Fruit fly (Drosophila melanogaster) whole organism, embryonic: ENCODE measurements around the gene CG6695.
A peak's percentile ranks its signal among the peaks of the same experiment; 100 is the strongest.

Source experiments
- Atf3 ChIP-seq: fragments of 200-800 bp; sonication (Bioruptor generic); optimal IDR thresholded peaks from 3 replicates; lab custom pipeline; 2016; ENCODE audit warnings: missing biosample characterization, missing genetic modification characterization
- CG11456 ChIP-seq: fragments of 200-800 bp; sonication (Bioruptor generic); IDR thresholded peaks from 3 replicates; pipeline ENCODE4 v1.3.6; 2022; ENCODE audit warnings: missing biosample characterization, missing genetic modification characterization
- CG12659 ChIP-seq: fragments of 200-800 bp; sonication (Bioruptor generic); optimal IDR thresholded peaks from 3 replicates; lab custom pipeline; 2017; ENCODE audit warnings: mild to moderate bottlenecking, missing biosample characterization, missing genetic modification reagents, missing genetic modification characterization
- CG12744 ChIP-seq: fragments of 200-800 bp; sonication (Bioruptor generic); optimal IDR thresholded peaks from 2 replicates; lab custom pipeline; 2016; ENCODE audit warnings: missing biosample characterization, missing genetic modification characterization
- CG12942 ChIP-seq: fragments of 200-800 bp; sonication (Bioruptor generic); optimal IDR thresholded peaks from 3 replicates; lab custom pipeline; 2016; ENCODE audit warnings: missing biosample characterization, missing genetic modification characterization
- CG13287 ChIP-seq: fragments of 200-800 bp; sonication (Bioruptor generic); IDR thresholded peaks from 2 replicates; pipeline ENCODE4 v1.3.6; 2022; ENCODE audit warnings: missing biosample characterization, missing genetic modification characterization; ENCODE audit not compliant: partially characterized antibody
- CG13775 ChIP-seq: fragments of 200-800 bp; sonication (Bioruptor generic); optimal IDR thresholded peaks from 3 replicates; lab custom pipeline; 2017; ENCODE audit warnings: missing biosample characterization, mild to moderate bottlenecking, missing genetic modification characterization
- CG14965 ChIP-seq: fragments of 200-800 bp; sonication (Bioruptor generic); optimal IDR thresholded peaks from 2 replicates; lab custom pipeline; 2016; ENCODE audit warnings: missing biosample characterization, missing genetic modification characterization, borderline replicate concordance
- CG2875 ChIP-seq: fragments of 200-800 bp; sonication (Bioruptor generic); optimal IDR thresholded peaks from 2 replicates; lab custom pipeline; 2017; ENCODE audit warnings: missing biosample characterization, mild to moderate bottlenecking, missing genetic modification characterization, missing genetic modification reagents
- CG30020 ChIP-seq: fragments of 200-800 bp; optimal IDR thresholded peaks from 2 replicates; lab custom pipeline; 2019; ENCODE audit warnings: missing biosample characterization, mild to moderate bottlenecking, missing genetic modification characterization, moderate library complexity
- CG3407 ChIP-seq: fragments of 200-800 bp; sonication (Bioruptor generic); optimal IDR thresholded peaks from 2 replicates; lab custom pipeline; 2018; ENCODE audit warnings: missing biosample characterization, mild to moderate bottlenecking, missing genetic modification characterization
- CG34422 ChIP-seq: fragments of 200-800 bp; sonication (Bioruptor generic); IDR thresholded peaks from 3 replicates; pipeline ENCODE4 v1.3.6; 2022; ENCODE audit warnings: missing biosample characterization, missing genetic modification characterization
- CG4404 ChIP-seq: fragments of 200-800 bp; sonication (Bioruptor generic); IDR thresholded peaks from 2 replicates; pipeline ENCODE4 v1.3.6; 2022; ENCODE audit warnings: missing biosample characterization, missing genetic modification characterization
- CG5953 ChIP-seq: fragments of 200-800 bp; sonication (Bioruptor generic); IDR thresholded peaks from 2 replicates; pipeline ENCODE4 v1.3.6; 2022; ENCODE audit warnings: missing biosample characterization, missing genetic modification characterization
- CG6175 ChIP-seq: fragments of 200-800 bp; sonication (Bioruptor generic); IDR thresholded peaks from 3 replicates; pipeline ENCODE4 v1.3.6; 2022; ENCODE audit warnings: missing biosample characterization, missing genetic modification characterization
- CG6689 ChIP-seq: fragments of 200-800 bp; sonication (Bioruptor generic); IDR thresholded peaks from 2 replicates; pipeline ENCODE4 v1.3.6; 2022; ENCODE audit warnings: missing biosample characterization, missing genetic modification characterization
- CG7556 ChIP-seq: fragments of 200-800 bp; sonication (Bioruptor generic); optimal IDR thresholded peaks from 2 replicates; lab custom pipeline; 2017; ENCODE audit warnings: missing biosample characterization, mild to moderate bottlenecking, missing genetic modification characterization
- CG7839 ChIP-seq: fragments of 200-800 bp; sonication (Bioruptor generic); optimal IDR thresholded peaks from 3 replicates; lab custom pipeline; 2018; ENCODE audit warnings: missing biosample characterization, mild to moderate bottlenecking, missing genetic modification characterization, moderate library complexity
- CG7928 ChIP-seq: fragments of 200-800 bp; sonication (Bioruptor generic); optimal IDR thresholded peaks from 2 replicates; lab custom pipeline; 2017; ENCODE audit warnings: missing biosample characterization, mild to moderate bottlenecking, missing genetic modification characterization
- CG9215 ChIP-seq: fragments of 200-800 bp; sonication (Bioruptor generic); IDR thresholded peaks from 2 replicates; pipeline ENCODE4 v1.3.6; 2022; ENCODE audit warnings: missing biosample characterization, missing genetic modification characterization
- Camta ChIP-seq: fragments of 200-800 bp; sonication (Bioruptor generic); optimal IDR thresholded peaks from 2 replicates; lab custom pipeline; 2016; ENCODE audit warnings: missing biosample characterization, missing genetic modification characterization
- Dbx ChIP-seq: fragments of 200-800 bp; sonication (Bioruptor generic); IDR thresholded peaks from 3 replicates; pipeline ENCODE4 v1.3.6; 2022; ENCODE audit warnings: missing biosample characterization, missing genetic modification characterization
- Deaf1 ChIP-seq: fragments of 200-800 bp; optimal IDR thresholded peaks from 3 replicates; lab custom pipeline; 2019; ENCODE audit warnings: missing biosample characterization, mild to moderate bottlenecking, missing genetic modification characterization, moderate library complexity
- Dek ChIP-seq: fragments of 200-800 bp; sonication (Bioruptor generic); optimal IDR thresholded peaks from 3 replicates; lab custom pipeline; 2019; ENCODE audit warnings: missing biosample characterization, mild to moderate bottlenecking, missing genetic modification characterization, moderate library complexity
- Dfd ChIP-seq, 2 experiments: fragments of >200 bp; optimal IDR thresholded peaks; 2 replicates each; lab custom pipeline; 2017; ENCODE audit warnings: missing biosample characterization in 2 of 2, missing genetic modification characterization in 2 of 2
- Doc3 ChIP-seq: fragments of 200-800 bp; sonication (Bioruptor generic); IDR thresholded peaks from 3 replicates; pipeline ENCODE4 v1.3.6; 2022; ENCODE audit warnings: missing biosample characterization, missing genetic modification characterization; ENCODE audit not compliant: partially characterized antibody
- Drgx ChIP-seq: fragments of 200-800 bp; sonication (Bioruptor generic); IDR thresholded peaks from 2 replicates; pipeline ENCODE4 v1.3.6; 2022; ENCODE audit warnings: missing biosample characterization, missing genetic modification characterization
- E2f2 ChIP-seq: fragments of 200-800 bp; sonication (Bioruptor generic); IDR thresholded peaks from 2 replicates; pipeline ENCODE4 v1.3.6; 2022; ENCODE audit warnings: missing biosample characterization, missing genetic modification characterization
- HLH54F ChIP-seq: fragments of 200-800 bp; sonication (Bioruptor generic); optimal IDR thresholded peaks from 3 replicates; lab custom pipeline; 2016; ENCODE audit warnings: missing biosample characterization, missing genetic modification characterization
- Hmx ChIP-seq: fragments of 200-800 bp; sonication (Bioruptor generic); optimal IDR thresholded peaks from 2 replicates; lab custom pipeline; 2016; ENCODE audit warnings: missing biosample characterization, missing genetic modification characterization
- Hr3 ChIP-seq: fragments of 200-800 bp; sonication (Bioruptor generic); optimal IDR thresholded peaks from 3 replicates; lab custom pipeline; 2016; ENCODE audit warnings: missing biosample characterization, missing genetic modification characterization
- Hr51 ChIP-seq, 2 experiments: fragments of 200-800 bp; sonication (Bioruptor generic); optimal IDR thresholded peaks; 2 replicates in 1 of 2; 3 replicates in 1 of 2; lab custom pipeline; 2016 to 2018; ENCODE audit warnings: missing biosample characterization in 2 of 2, missing genetic modification characterization in 2 of 2, mild to moderate bottlenecking in 1 of 2, moderate library complexity in 1 of 2
- Nf-YA ChIP-seq: fragments of 200-800 bp; sonication (Bioruptor generic); IDR thresholded peaks from 2 replicates; pipeline ENCODE4 v1.3.6; 2022; ENCODE audit warnings: missing biosample characterization, missing genetic modification characterization
- NfI ChIP-seq: fragments of 200-800 bp; sonication (Bioruptor generic); optimal IDR thresholded peaks from 3 replicates; lab custom pipeline; 2018; ENCODE audit warnings: missing biosample characterization, mild to moderate bottlenecking, missing genetic modification characterization, moderate library complexity
- Rfx ChIP-seq: fragments of 200-800 bp; sonication (Bioruptor generic); IDR thresholded peaks from 2 replicates; pipeline ENCODE4 v1.3.6; 2022; ENCODE audit warnings: missing biosample characterization, missing genetic modification characterization
- Side ChIP-seq: fragments of 200-800 bp; sonication (Bioruptor generic); optimal IDR thresholded peaks from 2 replicates; lab custom pipeline; 2016; ENCODE audit warnings: missing biosample characterization, missing genetic modification characterization
- amos ChIP-seq: fragments of 200-800 bp; sonication (Bioruptor generic); IDR thresholded peaks from 2 replicates; pipeline ENCODE4 v1.3.6; 2022; ENCODE audit warnings: missing biosample characterization, missing genetic modification characterization; ENCODE audit not compliant: partially characterized antibody
- chn ChIP-seq: fragments of 200-800 bp; sonication (Bioruptor generic); optimal IDR thresholded peaks from 2 replicates; lab custom pipeline; 2016; ENCODE audit warnings: missing biosample characterization, missing genetic modification characterization
- ci ChIP-seq: fragments of 200-800 bp; sonication (Bioruptor generic); IDR thresholded peaks from 3 replicates; pipeline ENCODE4 v1.3.6; 2022; ENCODE audit warnings: missing biosample characterization, missing genetic modification characterization
- dati ChIP-seq: fragments of 200-800 bp; sonication (Bioruptor generic); IDR thresholded peaks from 2 replicates; pipeline ENCODE4 v1.3.6; 2022; ENCODE audit warnings: missing biosample characterization, missing genetic modification characterization
- dm ChIP-seq: fragments of 200-800 bp; sonication (Bioruptor generic); optimal IDR thresholded peaks from 3 replicates; lab custom pipeline; 2016; ENCODE audit warnings: missing biosample characterization, missing genetic modification characterization
- esg ChIP-seq: fragments of 200-800 bp; sonication (Bioruptor generic); conservative IDR thresholded peaks from 2 replicates; pipeline ENCODE4 v1.3.6; 2022; ENCODE audit warnings: missing biosample characterization, missing genetic modification characterization
- grn ChIP-seq: fragments of 200-800 bp; sonication (Bioruptor generic); optimal IDR thresholded peaks from 3 replicates; lab custom pipeline; 2017; ENCODE audit warnings: missing biosample characterization, missing genetic modification characterization
- kni ChIP-seq: fragments of 200-800 bp; sonication (Bioruptor generic); optimal IDR thresholded peaks from 3 replicates; lab custom pipeline; 2017; ENCODE audit warnings: mild to moderate bottlenecking, missing biosample characterization, missing genetic modification reagents, missing genetic modification characterization
- lmd ChIP-seq: fragments of 200-800 bp; sonication (Bioruptor generic); IDR thresholded peaks from 2 replicates; pipeline ENCODE4 v1.3.6; 2022; ENCODE audit warnings: missing biosample characterization, missing genetic modification characterization
- mld ChIP-seq: fragments of 200-800 bp; sonication (Bioruptor generic); IDR thresholded peaks from 3 replicates; pipeline ENCODE4 v1.3.6; 2022; ENCODE audit warnings: missing biosample characterization, missing genetic modification characterization; ENCODE audit not compliant: partially characterized antibody
- pzg ChIP-seq: fragments of 200-800 bp; sonication (Bioruptor generic); optimal IDR thresholded peaks from 3 replicates; lab custom pipeline; 2018; ENCODE audit warnings: missing biosample characterization, mild to moderate bottlenecking, missing genetic modification characterization, moderate library complexity
- schlank ChIP-seq: fragments of 200-800 bp; sonication (Bioruptor generic); optimal IDR thresholded peaks from 2 replicates; lab custom pipeline; 2018; ENCODE audit warnings: missing biosample characterization, mild to moderate bottlenecking, missing genetic modification characterization
- sens-2 ChIP-seq: fragments of 200-800 bp; sonication (Bioruptor generic); IDR thresholded peaks from 2 replicates; pipeline ENCODE4 v1.3.6; 2022; ENCODE audit warnings: missing biosample characterization, missing genetic modification characterization
- sob ChIP-seq: fragments of 200-800 bp; sonication (Bioruptor generic); IDR thresholded peaks from 2 replicates; pipeline ENCODE4 v1.3.6; 2022; ENCODE audit warnings: missing biosample characterization, missing genetic modification characterization

Gene CG6695

DNA sequence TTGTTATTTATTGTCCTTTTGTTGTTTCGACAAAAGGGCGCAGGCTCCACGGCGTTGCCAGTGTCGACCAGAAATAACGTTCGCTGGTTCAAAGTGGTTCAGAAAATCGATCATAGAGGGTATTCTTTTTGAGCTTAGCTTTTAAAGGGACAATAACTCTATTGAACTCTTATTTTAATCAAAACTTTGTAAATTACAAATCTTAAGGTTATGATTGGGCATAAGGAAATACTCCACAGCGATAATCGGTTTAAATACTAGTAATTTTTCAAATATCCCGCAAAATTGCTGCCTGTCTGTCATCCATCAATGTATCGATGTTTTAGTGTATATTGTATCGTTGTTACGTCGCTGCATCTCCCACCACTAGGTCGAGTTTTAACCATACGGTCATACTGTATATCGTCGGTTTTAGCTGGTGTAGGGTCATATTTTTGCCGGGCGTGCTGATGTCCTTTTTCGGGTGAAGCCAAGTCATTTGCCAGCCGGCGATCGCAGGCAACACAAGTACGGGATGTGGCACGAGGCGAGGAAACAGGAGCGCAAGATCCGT, at the start of gene CG6695, which contains the start of gene CG31125 (continued):
- TF ChIP-seq Camta (GFP tag; lab: Kevin White, UChicago) (peak; percentile 62), CG13287 (peak; percentile 88), HLH54F (GFP tag; lab: Kevin White, UChicago) (peak; percentile 60), dm (GFP tag; lab: Kevin White, UChicago) (peak; percentile 68), Rfx (peak; percentile 75), lmd (peak; percentile 43; the same call in 1 of the 2 replicates), CG5953 (GFP tag; lab: Robert Waterston, UW) (no peak), CG4404 (GFP tag; lab: Robert Waterston, UW) (peak; percentile 34; the same call in 1 of the 2 replicates), chn (peak; percentile 72), NfI (GFP tag; lab: Kevin White, UChicago) (peak; percentile 5), CG6689 (GFP tag; lab: Robert Waterston, UW) (peak; percentile 45; the same call in 1 of the 2 replicates), esg (GFP tag; lab: Robert Waterston, UW) (peak; percentile 33; the same call in 1 of the 2 replicates), dati (no peak), Dek (tag; lab: Kevin White, UChicago) (peak; percentile 18), Hmx (GFP tag; lab: Kevin White, UChicago) (no peak), CG3407 (GFP tag; lab: Kevin White, UChicago) (no peak), Deaf1 (tag; lab: Kevin White, UChicago) (no peak), sens-2 (GFP tag; lab: Robert Waterston, UW) (no peak), Dfd (GFP tag; optimal IDR thresholded peaks at IDR 0.05; lab: Kevin White, UChicago) (no peak), Doc3 (peak; percentile 74), schlank (no peak), sob (GFP tag; lab: Robert Waterston, UW) (peak; percentile 56), E2f2 (GFP tag; lab: Robert Waterston, UW) (peak; percentile 92), CG7839 (no peak), mld (0 out of 3 replicates have a peak, but pooled peaks have one; percentile 66), Atf3 (GFP tag; lab: Kevin White, UChicago) (peak; percentile 48), CG2875 (GFP tag; lab: Kevin White, UChicago) (no peak), CG9215 (GFP tag; lab: Robert Waterston, UW) (peak; percentile 36; the same call in 1 of the 2 replicates), Side (GFP tag; lab: Kevin White, UChicago) (peak; percentile 61), pzg (GFP tag; lab: Kevin White, UChicago) (peak; percentile 91), CG11456 (peak; percentile 63; the same call in 1 of the 3 replicates), CG34422 (GFP tag; lab: Robert Waterston, UW) (peak; percentile 61; the same call in 1 of the 3 replicates), CG6175 (no peak), CG14965 (GFP tag; lab: Kevin White, UChicago) (no peak), kni (GFP tag; lab: Kevin White, UChicago) (no peak), CG30020 (tag; lab: Kevin White, UChicago) (peak; percentile 54), Nf-YA (GFP tag; lab: Robert Waterston, UW) (no peak), CG7928 (GFP tag; lab: Kevin White, UChicago) (peak; percentile 17), grn (GFP tag; lab: Kevin White, UChicago) (no peak), Drgx (GFP tag; lab: Robert Waterston, UW) (no peak), amos (GFP tag; lab: Robert Waterston, UW) (peak; percentile 89), ci (0 out of 3 replicates have a peak, but pooled peaks have one; percentile 53), CG13775 (GFP tag; lab: Kevin White, UChicago) (peak; percentile 62), CG12942 (peak; percentile 21), Dbx (GFP tag; lab: Robert Waterston, UW) (peak; percentile 61; the same call in 2 of the 3 replicates), Hr51 (GFP tag; optimal IDR thresholded peaks at IDR 0.05; lab: Kevin White, UChicago) (peak in 1 of 2 experiments; percentile 35), CG12744 (peak; percentile 51), CG12659 (peak; percentile 78), Hr3 (peak; percentile 33), CG7556 (peak; percentile 34)
